Worm (Caenorhabditis elegans): Measurements from ENCODE around the gene npr-20.

npr-20 gene

ce11 chrII:8903871-8904270 is 38.9 kb upstream of the npr-20 start:
- no peak for TF ChIP-seq elt-4 (tag; optimal IDR thresholded peaks at IDR 0.05)
- TF ChIP-seq ama-1 (optimal IDR thresholded peaks at IDR 0.05), result no peak
- no peak for TF ChIP-seq odd-2 (tag; optimal IDR thresholded peaks at IDR 0.05)
- TF ChIP-seq ceh-9 (tag; optimal IDR thresholded peaks at IDR 0.05), result no peak
- no peak for TF ChIP-seq ets-4 (tag; optimal IDR thresholded peaks at IDR 0.05)
- TF ChIP-seq F13H6.1 (tag; optimal IDR thresholded peaks at IDR 0.05), result no peak
- TF ChIP-seq ceh-18 (tag; optimal IDR thresholded peaks at IDR 0.05), result no peak
- TF ChIP-seq nhr-11 (tag; optimal IDR thresholded peaks at IDR 0.05), result no peak
- TF ChIP-seq gmeb-2 (tag; optimal IDR thresholded peaks at IDR 0.05), result no peak
- TF ChIP-seq hlh-13 (GFP tag; optimal IDR thresholded peaks at IDR 0.05), result no peak
- no peak for TF ChIP-seq lin-11 (tag; optimal IDR thresholded peaks at IDR 0.05)

DNA sequence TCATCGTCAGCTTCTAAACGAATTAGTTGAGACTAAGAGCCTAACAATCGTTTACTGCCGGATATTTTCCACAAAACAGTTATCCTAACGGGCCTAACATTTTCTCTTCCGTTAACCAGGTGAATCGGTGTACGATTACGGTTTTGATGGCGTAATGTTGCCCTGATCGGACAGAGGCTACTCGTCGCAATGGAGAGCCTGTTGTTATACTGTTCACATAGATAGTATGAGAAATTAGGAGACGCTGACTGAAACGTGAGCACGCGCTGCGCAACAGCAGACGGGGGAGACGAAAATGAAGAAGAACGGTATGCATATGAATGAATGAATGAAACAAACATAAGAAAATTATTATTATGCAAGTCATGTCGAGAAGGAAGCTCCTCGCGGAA is 34.4 kb upstream of the npr-20 start:
- TF ChIP-seq sox-4 (tag; optimal IDR thresholded peaks at IDR 0.05) (no peak), pha-2 (tag; optimal IDR thresholded peaks at IDR 0.05) (peak; percentile 29), ceh-34 (tag; optimal IDR thresholded peaks at IDR 0.05) (peak; percentile 24), tbx-2 (tag; optimal IDR thresholded peaks at IDR 0.05) (peak; percentile 30)

DNA sequence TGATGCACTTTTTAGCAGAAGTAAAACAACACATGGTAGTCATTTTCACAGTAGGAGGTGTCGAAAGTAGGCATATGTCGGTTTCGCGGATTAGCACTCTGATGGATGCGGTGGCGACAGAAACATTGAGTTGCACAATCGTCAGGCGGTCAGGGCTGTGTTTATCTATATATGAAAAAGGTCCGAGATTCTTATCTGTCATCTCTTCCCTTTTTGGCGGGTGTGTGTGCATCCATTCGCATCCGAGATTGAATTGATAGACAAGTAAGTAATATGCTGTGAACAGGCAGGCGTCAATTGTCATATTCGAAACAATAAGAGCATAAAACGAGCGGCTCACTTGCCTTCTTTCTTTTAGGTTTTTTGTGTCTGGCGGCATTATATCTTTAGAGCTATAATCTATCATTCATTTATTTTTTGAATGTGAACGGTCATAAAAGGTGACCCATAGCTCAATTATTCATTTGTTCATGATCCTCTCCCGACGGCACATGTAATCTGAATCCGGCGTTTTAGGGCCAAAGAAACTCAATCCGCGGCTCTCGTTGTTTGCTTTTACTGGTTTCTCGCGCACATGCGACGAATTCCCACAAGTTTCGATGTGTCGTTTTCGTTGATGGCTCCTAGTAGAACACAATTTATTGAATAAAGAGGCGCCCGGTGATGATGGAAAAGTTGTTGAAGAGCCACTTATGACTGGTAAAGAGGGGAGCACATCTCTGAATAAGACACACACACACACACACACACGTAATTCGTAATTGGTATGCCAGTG is 33.8 kb upstream of the npr-20 start:
- peak; percentile 52 for TF ChIP-seq ceh-19 (GFP tag; optimal IDR thresholded peaks at IDR 0.05)
- TF ChIP-seq ceh-30 (tag; optimal IDR thresholded peaks at IDR 0.05), result no peak
- TF ChIP-seq ama-1 (optimal IDR thresholded peaks at IDR 0.05), result no peak
- TF ChIP-seq hlh-6 (tag; optimal IDR thresholded peaks at IDR 0.05), result no peak
- peak; percentile 52 for TF ChIP-seq ceh-34 (tag; optimal IDR thresholded peaks at IDR 0.05)
- no peak for TF ChIP-seq sox-2 (GFP tag; IDR thresholded peaks at IDR 0.05)
- TF ChIP-seq rnt-1 (tag; optimal IDR thresholded peaks at IDR 0.05), result no peak
- no peak for TF ChIP-seq dve-1 (tag; optimal IDR thresholded peaks at IDR 0.05)
- peak; percentile 15 for TF ChIP-seq tbx-2 (tag; optimal IDR thresholded peaks at IDR 0.05)
- no peak for TF ChIP-seq elt-4 (tag; optimal IDR thresholded peaks at IDR 0.05)
- TF ChIP-seq mec-3 (tag; optimal IDR thresholded peaks at IDR 0.05; ENCODE audit: borderline replicate concordance), result no peak
- peak; percentile 6 for TF ChIP-seq unc-55 (GFP tag; optimal IDR thresholded peaks at IDR 0.05)
- no peak for TF ChIP-seq ceh-6 (GFP tag; optimal IDR thresholded peaks at IDR 0.05)
- no peak for TF ChIP-seq ceh-31 (tag; optimal IDR thresholded peaks at IDR 0.05)
- no peak for TF ChIP-seq nfya-1 (tag; optimal IDR thresholded peaks at IDR 0.05)
- TF ChIP-seq zip-5 (tag; optimal IDR thresholded peaks at IDR 0.05), result no peak
- peak; percentile 29 for TF ChIP-seq unc-42 (tag; optimal IDR thresholded peaks at IDR 0.05)

DNA sequence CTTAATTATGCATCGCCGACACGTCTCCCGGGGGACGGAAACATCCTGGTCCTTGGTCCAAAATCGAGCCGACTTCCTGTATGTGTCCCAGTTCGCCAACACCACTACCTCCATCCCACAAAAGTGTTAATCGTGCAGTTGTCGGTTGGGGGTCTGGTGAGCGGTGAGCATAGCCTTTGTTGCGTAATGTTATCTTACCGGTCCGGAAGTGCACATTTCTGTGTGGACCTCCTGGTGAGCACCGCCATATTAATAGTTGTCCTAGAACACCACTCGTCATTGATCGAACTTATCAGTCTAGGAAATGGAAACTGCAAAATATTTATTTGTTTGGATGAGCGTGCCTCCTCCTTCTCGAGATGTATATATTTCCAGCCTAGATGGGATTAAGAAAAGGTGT is 32.3 kb upstream of the npr-20 start:
- TF ChIP-seq hlh-30 (tag; optimal IDR thresholded peaks at IDR 0.05; ENCODE audit: insufficient read depth) (no peak), ref-2 (tag; optimal IDR thresholded peaks at IDR 0.05) (peak; percentile 57), pat-9 (tag; optimal IDR thresholded peaks at IDR 0.05) (no peak), unc-42 (tag; optimal IDR thresholded peaks at IDR 0.05) (peak; percentile 0)

DNA sequence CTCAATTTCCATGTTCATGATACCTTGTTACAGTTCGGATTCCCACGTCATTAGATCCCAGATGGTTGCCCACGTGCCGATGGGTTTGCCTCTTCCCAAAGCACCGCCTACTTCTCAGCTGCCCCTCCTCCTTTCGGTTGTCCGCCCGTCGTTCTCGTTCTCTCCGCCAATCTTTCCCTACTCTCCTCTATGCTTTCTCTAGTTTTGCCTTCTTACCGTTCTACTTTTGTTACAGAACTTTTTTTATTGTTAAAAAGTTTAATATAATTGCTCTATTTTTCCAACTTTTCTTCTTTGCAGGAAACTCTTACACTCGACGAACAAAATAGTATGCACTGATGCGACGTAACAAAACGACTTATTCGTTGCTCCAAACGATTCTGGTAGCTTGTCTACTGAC is 31.6 kb upstream of the npr-20 start, which contains the start of gene lat-1:
Gene lat-1, plus strand, starts transcription at position 301 of the 400 bp plus-strand sequence.
- TF ChIP-seq ceh-34 (tag; optimal IDR thresholded peaks at IDR 0.05) (peak; percentile 2), syd-9 (tag; optimal IDR thresholded peaks at IDR 0.05) (no peak)

DNA sequence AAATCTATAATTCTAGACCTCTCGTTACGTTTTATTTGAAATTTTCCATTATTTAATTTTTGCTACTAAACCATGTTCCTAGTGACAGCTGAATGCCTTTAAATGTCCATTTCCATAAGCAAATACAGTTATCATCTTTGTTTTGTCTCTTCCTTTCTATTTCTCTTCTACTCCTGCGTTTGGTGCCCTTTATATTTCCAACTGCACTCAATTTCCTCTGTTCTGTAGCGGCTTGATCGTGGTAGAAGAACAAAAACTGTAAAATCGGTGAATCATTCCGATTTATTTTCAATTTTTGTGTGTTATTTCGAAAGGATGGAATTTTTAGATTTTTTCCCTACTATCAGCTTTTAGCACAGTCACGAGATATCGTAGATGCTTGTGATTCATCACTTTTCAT is 30.9 kb upstream of the npr-20 start:
- TF ChIP-seq hlh-15 (tag; optimal IDR thresholded peaks at IDR 0.05), result no peak
- no peak for TF ChIP-seq ceh-19 (GFP tag; optimal IDR thresholded peaks at IDR 0.05)
- no peak for TF ChIP-seq eyg-1 (tag; optimal IDR thresholded peaks at IDR 0.05)
- TF ChIP-seq fax-1 (tag; optimal IDR thresholded peaks at IDR 0.05), result no peak
- no peak for TF ChIP-seq pqm-1 (tag; optimal IDR thresholded peaks at IDR 0.05)
- no peak for TF ChIP-seq pat-9 (tag; optimal IDR thresholded peaks at IDR 0.05)
- no peak for TF ChIP-seq T23F11.4 (GFP tag; optimal IDR thresholded peaks at IDR 0.05)
- no peak for TF ChIP-seq ceh-24 (tag; optimal IDR thresholded peaks at IDR 0.05)
- no peak for TF ChIP-seq elt-4 (tag; optimal IDR thresholded peaks at IDR 0.05)
- no peak for TF ChIP-seq lin-11 (tag; optimal IDR thresholded peaks at IDR 0.05)
- no peak for TF ChIP-seq fkh-6 (tag; optimal IDR thresholded peaks at IDR 0.05)
- TF ChIP-seq K09A11.1 (tag; optimal IDR thresholded peaks at IDR 0.05; ENCODE audit: insufficient read depth), result no peak
- no peak for TF ChIP-seq syd-9 (tag; optimal IDR thresholded peaks at IDR 0.05)
- TF ChIP-seq unc-42 (tag; optimal IDR thresholded peaks at IDR 0.05), result no peak
- TF ChIP-seq ceh-6 (GFP tag; optimal IDR thresholded peaks at IDR 0.05), result no peak
- no peak for TF ChIP-seq fkh-10 (GFP tag; optimal IDR thresholded peaks at IDR 0.05)
